Worm (Caenorhabditis elegans) whole organism, L1 larva: ENCODE data around the gene eri-5.
A peak's percentile ranks its signal among the peaks of the same experiment; 100 is the strongest.

ENCODE experiments used
- C04F5.9 ChIP-seq: sonication (generic microtip); optimal IDR thresholded peaks from 2 replicates; lab custom pipeline; 2016; ENCODE audit warnings: missing genetic modification characterization, missing compliant biosample characterization
- F16B12.6 ChIP-seq: fragments of 150-350 bp; optimal IDR thresholded peaks from 2 replicates; lab custom pipeline; 2014; ENCODE audit warnings: missing biosample characterization, missing genetic modification characterization
- Y116A8C.19 ChIP-seq: sonication (generic microtip); optimal IDR thresholded peaks from 2 replicates; lab custom pipeline; 2016; ENCODE audit warnings: missing compliant biosample characterization, missing genetic modification characterization, borderline replicate concordance
- aly-2 ChIP-seq: fragments of 150-350 bp; optimal IDR thresholded peaks from 2 replicates; lab custom pipeline; 2014; ENCODE audit warnings: missing biosample characterization, missing genetic modification characterization
- ceh-63 ChIP-seq: fragments of 200-800 bp; sonication (Bioruptor generic); optimal IDR thresholded peaks from 2 replicates; lab custom pipeline; 2018; ENCODE audit warnings: mild to moderate bottlenecking, missing genetic modification characterization, missing compliant biosample characterization
- ceh-88 ChIP-seq: fragments of 200-800 bp; sonication (Bioruptor generic); IDR thresholded peaks from 2 replicates; pipeline ENCODE4 v1.3.6; 2022; ENCODE audit warnings: missing genetic modification characterization, missing compliant biosample characterization
- ceh-90 ChIP-seq: sonication (generic microtip); optimal IDR thresholded peaks from 2 replicates; lab custom pipeline; 2016; ENCODE audit warnings: missing genetic modification characterization, missing compliant biosample characterization
- dsc-1 ChIP-seq: sonication (generic microtip); optimal IDR thresholded peaks from 2 replicates; lab custom pipeline; 2016; ENCODE audit warnings: mild to moderate bottlenecking, missing genetic modification characterization, missing compliant biosample characterization
- efl-1 ChIP-seq, 4 experiments: fragments of 150-350 bp; optimal IDR thresholded peaks in 3 of 4; peaks in 1 of 4; 1 replicate in 1 of 4; 2 replicates in 3 of 4; lab custom pipeline; 2014; ENCODE audit warnings: missing biosample characterization in 2 of 4, missing genetic modification characterization in 2 of 4, missing genetic modification reagents in 2 of 4
- efl-3 ChIP-seq: fragments of 200-800 bp; sonication (Bioruptor generic); optimal IDR thresholded peaks from 2 replicates; lab custom pipeline; 2018; ENCODE audit warnings: mild to moderate bottlenecking, missing genetic modification characterization, missing compliant biosample characterization
- egl-27 ChIP-seq, 2 experiments: fragments of 150-350 bp in 1 of 2; sonication (generic microtip); optimal IDR thresholded peaks; 3 replicates each; lab custom pipeline; 2017 to 2018; ENCODE audit warnings: missing biosample characterization in 2 of 2, missing genetic modification characterization in 2 of 2, missing genetic modification reagents in 2 of 2
- elt-2 ChIP-seq: sonication (generic microtip); optimal IDR thresholded peaks from 2 replicates; lab custom pipeline; 2016; ENCODE audit warnings: missing genetic modification characterization, mild to moderate bottlenecking, inconsistent platforms, missing compliant biosample characterization, missing genetic modification reagents
- ets-5 ChIP-seq: fragments of 200-800 bp; sonication (Bioruptor generic); IDR thresholded peaks from 2 replicates; pipeline ENCODE4 v1.3.6; 2022; ENCODE audit warnings: missing genetic modification characterization, missing compliant biosample characterization
- fkh-10 ChIP-seq: sonication (generic microtip); optimal IDR thresholded peaks from 2 replicates; lab custom pipeline; 2017; ENCODE audit warnings: missing biosample characterization, missing genetic modification reagents, missing genetic modification characterization
- fkh-4 ChIP-seq: sonication (generic microtip); optimal IDR thresholded peaks from 2 replicates; lab custom pipeline; 2016; ENCODE audit warnings: missing compliant biosample characterization, missing genetic modification characterization, borderline replicate concordance
- fkh-8 ChIP-seq: sonication (generic microtip); optimal IDR thresholded peaks from 2 replicates; lab custom pipeline; 2016; ENCODE audit warnings: mild to moderate bottlenecking, missing genetic modification characterization, missing compliant biosample characterization
- fos-1 ChIP-seq: fragments of 150-350 bp; optimal IDR thresholded peaks from 2 replicates; lab custom pipeline; 2014; ENCODE audit warnings: missing biosample characterization, missing genetic modification characterization
- grh-1 ChIP-seq: fragments of 200-800 bp; sonication (Bioruptor generic); IDR thresholded peaks from 2 replicates; pipeline ENCODE4 v1.3.6; 2022; ENCODE audit warnings: missing genetic modification reagents, missing genetic modification characterization, missing compliant biosample characterization
- hpl-2 ChIP-seq: fragments of 150-350 bp; optimal IDR thresholded peaks from 2 replicates; lab custom pipeline; 2014; ENCODE audit warnings: missing biosample characterization, missing genetic modification reagents, missing genetic modification characterization
- isw-1 ChIP-seq: fragments of 200-800 bp; sonication (Bioruptor generic); IDR thresholded peaks from 2 replicates; pipeline ENCODE4 v1.3.6; 2022; ENCODE audit warnings: missing genetic modification characterization, missing compliant biosample characterization
- jun-1 ChIP-seq: fragments of 150-350 bp; optimal IDR thresholded peaks from 2 replicates; lab custom pipeline; 2014; ENCODE audit warnings: missing biosample characterization, missing genetic modification reagents, missing genetic modification characterization
- lin-13 ChIP-seq: fragments of 150-350 bp; optimal IDR thresholded peaks from 2 replicates; lab custom pipeline; 2014; ENCODE audit warnings: missing biosample characterization, missing genetic modification reagents, missing genetic modification characterization
- lin-14 ChIP-seq: fragments of 200-800 bp; sonication (Bioruptor generic); optimal IDR thresholded peaks from 2 replicates; lab custom pipeline; 2018; ENCODE audit warnings: mild to moderate bottlenecking, missing genetic modification characterization, moderate library complexity, missing compliant biosample characterization
- mab-9 ChIP-seq: fragments of 200-800 bp; sonication (Bioruptor generic); IDR thresholded peaks from 2 replicates; pipeline ENCODE4 v1.3.6; 2022; ENCODE audit warnings: missing genetic modification reagents, missing genetic modification characterization, missing compliant biosample characterization
- mdl-1 ChIP-seq, 2 experiments: fragments of 150-350 bp; optimal IDR thresholded peaks; 2 replicates each; lab custom pipeline; 2014 to 2017; ENCODE audit warnings: missing biosample characterization in 2 of 2, missing genetic modification characterization in 2 of 2, inconsistent platforms in 1 of 2
- mef-2 ChIP-seq: fragments of 150-350 bp; optimal IDR thresholded peaks from 2 replicates; lab custom pipeline; 2014; ENCODE audit warnings: missing biosample characterization, missing genetic modification characterization
- nhr-12 ChIP-seq: sonication (generic microtip); optimal IDR thresholded peaks from 2 replicates; lab custom pipeline; 2017; ENCODE audit warnings: missing biosample characterization, missing genetic modification characterization
- nhr-19 ChIP-seq: fragments of 200-800 bp; sonication (Bioruptor generic); conservative IDR thresholded peaks from 2 replicates; pipeline ENCODE4 v1.3.6; 2022; ENCODE audit warnings: missing genetic modification characterization, missing compliant biosample characterization
- nhr-28 ChIP-seq: fragments of 150-350 bp; optimal IDR thresholded peaks from 2 replicates; lab custom pipeline; 2014; ENCODE audit warnings: missing biosample characterization, missing genetic modification characterization
- nhr-47 ChIP-seq: sonication (generic microtip); optimal IDR thresholded peaks from 2 replicates; lab custom pipeline; 2016; ENCODE audit warnings: mild to moderate bottlenecking, missing genetic modification characterization, moderate library complexity, missing compliant biosample characterization
- nhr-71 ChIP-seq: sonication (generic microtip); optimal IDR thresholded peaks from 2 replicates; lab custom pipeline; 2016; ENCODE audit warnings: mild to moderate bottlenecking, missing genetic modification characterization, moderate library complexity, missing compliant biosample characterization
- nhr-90 ChIP-seq: sonication (generic microtip); optimal IDR thresholded peaks from 2 replicates; lab custom pipeline; 2016; ENCODE audit warnings: mild to moderate bottlenecking, missing genetic modification characterization, missing compliant biosample characterization; ENCODE audit not compliant: poor library complexity
- pax-3 ChIP-seq: fragments of 200-800 bp; sonication (Bioruptor generic); optimal IDR thresholded peaks from 2 replicates; lab custom pipeline; 2018; ENCODE audit warnings: mild to moderate bottlenecking, missing genetic modification characterization, moderate library complexity, missing compliant biosample characterization
- rnt-1 ChIP-seq: sonication (generic microtip); optimal IDR thresholded peaks from 2 replicates; lab custom pipeline; 2016; ENCODE audit warnings: mild to moderate bottlenecking, missing genetic modification characterization, moderate library complexity, missing compliant biosample characterization
- snu-23 ChIP-seq: sonication (generic microtip); optimal IDR thresholded peaks from 2 replicates; lab custom pipeline; 2016; ENCODE audit warnings: missing genetic modification characterization, missing compliant biosample characterization
- sox-4 ChIP-seq: sonication (generic microtip); optimal IDR thresholded peaks from 2 replicates; lab custom pipeline; 2016; ENCODE audit warnings: missing genetic modification characterization, missing compliant biosample characterization
- sptf-1 ChIP-seq: fragments of 150-350 bp; optimal IDR thresholded peaks from 2 replicates; lab custom pipeline; 2014; ENCODE audit warnings: missing biosample characterization, missing genetic modification characterization
- swsn-7 ChIP-seq: sonication (generic microtip); optimal IDR thresholded peaks from 2 replicates; lab custom pipeline; 2016; ENCODE audit warnings: missing genetic modification characterization, missing compliant biosample characterization
- tbx-2 ChIP-seq: sonication (generic microtip); optimal IDR thresholded peaks from 2 replicates; lab custom pipeline; 2016; ENCODE audit warnings: missing genetic modification characterization, missing compliant biosample characterization
- unc-130 ChIP-seq: fragments of 150-350 bp; optimal IDR thresholded peaks from 2 replicates; lab custom pipeline; 2017; ENCODE audit warnings: missing biosample characterization, missing genetic modification characterization, inconsistent platforms
- unc-30 ChIP-seq: sonication (generic microtip); optimal IDR thresholded peaks from 2 replicates; lab custom pipeline; 2017; ENCODE audit warnings: missing biosample characterization, missing genetic modification characterization
- unc-62 ChIP-seq: fragments of 150-350 bp; optimal IDR thresholded peaks from 2 replicates; lab custom pipeline; 2014; ENCODE audit warnings: missing biosample characterization, missing genetic modification reagents, missing genetic modification characterization
- unc-86 ChIP-seq: sonication (generic microtip); optimal IDR thresholded peaks from 2 replicates; lab custom pipeline; 2016; ENCODE audit warnings: missing genetic modification characterization, missing compliant biosample characterization
- unc-98 ChIP-seq: fragments of 200-800 bp; sonication (Bioruptor generic); IDR thresholded peaks from 2 replicates; pipeline ENCODE4 v1.3.6; 2022; ENCODE audit warnings: missing genetic modification characterization, missing compliant biosample characterization
- vab-15 ChIP-seq: sonication (generic microtip); optimal IDR thresholded peaks from 2 replicates; lab custom pipeline; 2017; ENCODE audit warnings: missing genotype, mild to moderate bottlenecking, missing genetic modification characterization, missing compliant biosample characterization
- xbp-1 ChIP-seq: sonication (generic microtip); optimal IDR thresholded peaks from 2 replicates; lab custom pipeline; 2016; ENCODE audit warnings: missing genetic modification characterization, missing compliant biosample characterization
- zag-1 ChIP-seq: fragments of 150-350 bp; optimal IDR thresholded peaks from 2 replicates; lab custom pipeline; 2014; ENCODE audit warnings: missing biosample characterization, missing genetic modification characterization
- zip-4 ChIP-seq: fragments of 200-800 bp; sonication (Bioruptor generic); optimal IDR thresholded peaks from 2 replicates; lab custom pipeline; 2018; ENCODE audit warnings: mild to moderate bottlenecking, missing genetic modification characterization, moderate library complexity, missing compliant biosample characterization
- ztf-11 ChIP-seq, 2 experiments: sonication (generic microtip); optimal IDR thresholded peaks; 2 replicates each; lab custom pipeline; 2016 to 2017; ENCODE audit warnings: missing genetic modification characterization in 2 of 2, missing biosample characterization in 1 of 2, missing compliant biosample characterization in 1 of 2
- ztf-4 ChIP-seq: fragments of 150-350 bp; optimal IDR thresholded peaks from 2 replicates; lab custom pipeline; 2014; ENCODE audit warnings: missing biosample characterization, missing genetic modification characterization

The eri-5 gene

ce11 chrIV:2389745-2390144, 876 bp upstream of the eri-5 start:
- no peak for TF ChIP-seq ztf-11 (tag; optimal IDR thresholded peaks at IDR 0.05; lab: Kevin White, UChicago)
- no peak for TF ChIP-seq mef-2 (tag; lab: Kevin White, UChicago)
- TF ChIP-seq dsc-1 (tag; lab: Kevin White, UChicago) = no peak
- no peak for TF ChIP-seq tbx-2 (tag; lab: Kevin White, UChicago)
- no peak for TF ChIP-seq aly-2 (tag; lab: Kevin White, UChicago)
- no peak for TF ChIP-seq efl-1 (optimal IDR thresholded peaks at IDR 0.05; lab: Kevin White, UChicago)
- peak in 1 of 2 experiments; percentile 60 for TF ChIP-seq efl-1 (GFP tag; optimal IDR thresholded peaks at IDR 0.05 in 1 of 2; lab: Kevin White, UChicago)
- 0 out of 2 replicates have a peak, but pooled peaks have one; percentile 50 for TF ChIP-seq ets-5

DNA sequence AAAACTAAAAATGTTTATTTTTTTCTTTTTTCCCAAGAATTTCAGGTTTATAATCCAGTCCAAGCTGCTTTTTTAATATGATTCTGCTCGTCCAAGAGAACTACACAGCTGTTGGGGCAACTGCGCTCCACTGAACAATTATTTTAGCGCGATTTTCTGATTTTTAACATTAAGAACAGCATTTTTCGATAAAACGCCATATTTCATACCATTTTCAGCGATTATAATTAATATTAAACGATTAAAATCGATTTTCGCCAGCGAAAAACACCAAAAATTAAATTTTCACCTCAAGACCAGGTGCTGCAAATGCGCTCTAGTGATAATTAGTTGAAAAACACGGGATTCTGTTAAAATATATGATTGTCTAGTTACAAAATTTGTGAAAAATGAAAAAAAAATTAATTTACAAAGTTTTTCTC, 359 bp upstream of the eri-5 start:
- TF ChIP-seq mdl-1 (tag; optimal IDR thresholded peaks at IDR 0.05; lab: Kevin White, UChicago) = no peak
- no peak for TF ChIP-seq unc-98 (GFP tag; lab: Robert Waterston, UW)
- no peak for TF ChIP-seq Y116A8C.19
- no peak for TF ChIP-seq ceh-88
- peak; percentile 43 for TF ChIP-seq nhr-47 (tag; lab: Kevin White, UChicago)
- no peak for TF ChIP-seq jun-1 (tag; lab: Kevin White, UChicago)
- TF ChIP-seq ztf-11 (tag; optimal IDR thresholded peaks at IDR 0.05; lab: Kevin White, UChicago) = no peak
- no peak for TF ChIP-seq dsc-1 (tag; lab: Kevin White, UChicago)
- TF ChIP-seq isw-1 = no peak
- TF ChIP-seq lin-13 (GFP tag; lab: Kevin White, UChicago) = peak; percentile 21
- TF ChIP-seq zip-4 (GFP tag; lab: Kevin White, UChicago) = peak; percentile 12
- TF ChIP-seq zag-1 = no peak
- TF ChIP-seq mab-9 = no peak
- no peak for TF ChIP-seq ets-5
- TF ChIP-seq swsn-7 (tag; lab: Kevin White, UChicago) = peak; percentile 6
- no peak for TF ChIP-seq vab-15 (tag; lab: Kevin White, UChicago)
- no peak for TF ChIP-seq sptf-1 (tag; lab: Kevin White, UChicago)
- peak; percentile 12 for TF ChIP-seq xbp-1 (tag; lab: Kevin White, UChicago)
- peak; percentile 43 for TF ChIP-seq hpl-2 (GFP tag; lab: Kevin White, UChicago)
- no peak for TF ChIP-seq unc-86
- no peak for TF ChIP-seq grh-1
- peak; percentile 12 for TF ChIP-seq tbx-2 (tag; lab: Kevin White, UChicago)
- no peak for TF ChIP-seq ceh-90 (tag; lab: Kevin White, UChicago)
- peak; percentile 41 for TF ChIP-seq snu-23
- TF ChIP-seq unc-130 (tag; lab: Kevin White, UChicago) = no peak
- TF ChIP-seq fkh-10 (GFP tag; lab: Kevin White, UChicago) = no peak
- TF ChIP-seq egl-27 (tag; optimal IDR thresholded peaks at IDR 0.05; lab: Kevin White, UChicago) = no peak
- no peak for TF ChIP-seq rnt-1
- TF ChIP-seq nhr-28 (tag; lab: Kevin White, UChicago) = no peak
- no peak for TF ChIP-seq fkh-4 (tag; lab: Kevin White, UChicago)
- no peak for TF ChIP-seq pax-3
- no peak for TF ChIP-seq C04F5.9 (tag; lab: Kevin White, UChicago)
- TF ChIP-seq ceh-63 (GFP tag; lab: Kevin White, UChicago) = no peak
- peak; percentile 90 for TF ChIP-seq ztf-4 (tag; lab: Kevin White, UChicago)
- TF ChIP-seq nhr-71 (tag; lab: Kevin White, UChicago) = peak; percentile 45
- no peak for TF ChIP-seq fos-1 (tag; lab: Kevin White, UChicago)
- TF ChIP-seq efl-3 (GFP tag; lab: Kevin White, UChicago) = no peak
- TF ChIP-seq F16B12.6 (tag; lab: Kevin White, UChicago) = no peak
- no peak for TF ChIP-seq sox-4
- TF ChIP-seq lin-14 (GFP tag; lab: Kevin White, UChicago) = no peak
- peak; percentile 14 for TF ChIP-seq elt-2
- no peak for TF ChIP-seq fkh-8 (tag; lab: Kevin White, UChicago)
- TF ChIP-seq nhr-90 = peak; percentile 58
- no peak for TF ChIP-seq unc-62 (GFP tag; lab: Kevin White, UChicago)
- no peak for TF ChIP-seq unc-30 (tag; lab: Kevin White, UChicago)
- TF ChIP-seq nhr-12 (tag; lab: Kevin White, UChicago) = no peak
- TF ChIP-seq nhr-19 = no peak; the same call in 1 of the 2 replicates
